Worm (Caenorhabditis elegans): ENCODE data around the gene xbx-4.
A peak's percentile ranks its signal among the peaks of the same experiment; 100 is the strongest.
"Not testable (repeated sequence)": the region's sequence is repeated elsewhere in the genome, so short reads cannot be mapped to it uniquely, and the experiment has no call there.

xbx-4 gene

ce11 chrIV:2122488-2122887, 8.1 kb downstream of the xbx-4 start, which contains the start of gene glb-7:
Gene glb-7 (plus strand): TSS chrIV:2122788.
- TF ChIP-seq ztf-11 (tag; optimal IDR thresholded peaks at IDR 0.05), result no peak
- no peak for TF ChIP-seq zip-11 (GFP tag; IDR thresholded peaks at IDR 0.05)
- no peak for TF ChIP-seq F10B5.3 (tag; optimal IDR thresholded peaks at IDR 0.05)
- TF ChIP-seq nhr-42 (GFP tag; IDR thresholded peaks at IDR 0.05), result no peak
- no peak for TF ChIP-seq pqm-1 (tag; optimal IDR thresholded peaks at IDR 0.05)
- no peak for TF ChIP-seq nhr-77 (tag; optimal IDR thresholded peaks at IDR 0.05)
- no peak for TF ChIP-seq madf-9 (GFP tag; conservative IDR thresholded peaks at IDR 0.05)
- TF ChIP-seq lin-1 (GFP tag; IDR thresholded peaks at IDR 0.05), result no peak
- TF ChIP-seq aha-1 (tag), result no peak

ce11 chrIV:2127375-2127774, 12.9 kb downstream of the xbx-4 start:
- TF ChIP-seq set-16 (GFP tag; IDR thresholded peaks at IDR 0.05), result peak; percentile 96
- no peak for TF ChIP-seq snpc-4 (tag; optimal IDR thresholded peaks at IDR 0.05)
- TF ChIP-seq madf-5 (GFP tag; IDR thresholded peaks at IDR 0.05), result 0 out of 4 replicates have a peak, but pooled peaks of 1 of the 2 experiments have one; percentile 18

ce11 chrIV:2128761-2129160, 14.3 kb downstream of the xbx-4 start, which contains the start of gene grl-20:
Gene grl-20 (minus strand): TSS chrIV:2128861.
- TF ChIP-seq unc-62 (GFP tag; optimal IDR thresholded peaks at IDR 0.05 in 1 of 2), result peak in 1 of 2 experiments; percentile 27
- TF ChIP-seq unc-62 (tag; optimal IDR thresholded peaks at IDR 0.05), result no peak
- TF ChIP-seq zfp-2 (tag; optimal IDR thresholded peaks at IDR 0.05), result no peak

- TF ChIP-seq nhr-28 (tag; optimal IDR thresholded peaks at IDR 0.05) (peak; percentile 54), snpc-1.2 (GFP tag; IDR thresholded peaks at IDR 0.05) (no peak), hmg-1.1 (GFP tag; IDR thresholded peaks at IDR 0.05) (no peak), dmd-6 (GFP tag; IDR thresholded peaks at IDR 0.05) (peak; percentile 54; the same call in 1 of the 2 replicates), hif-1 (tag; optimal IDR thresholded peaks at IDR 0.05) (no peak), nhr-41 (GFP tag; IDR thresholded peaks at IDR 0.05) (no peak), pqm-1 (tag; optimal IDR thresholded peaks at IDR 0.05) (peak; percentile 51)
Observed at ce11 chrIV:2130714-2131113, 16.3 kb downstream of the xbx-4 start, which contains the start of gene prmt-6. Gene prmt-6 (plus strand): TSS chrIV:2130965.

DNA sequence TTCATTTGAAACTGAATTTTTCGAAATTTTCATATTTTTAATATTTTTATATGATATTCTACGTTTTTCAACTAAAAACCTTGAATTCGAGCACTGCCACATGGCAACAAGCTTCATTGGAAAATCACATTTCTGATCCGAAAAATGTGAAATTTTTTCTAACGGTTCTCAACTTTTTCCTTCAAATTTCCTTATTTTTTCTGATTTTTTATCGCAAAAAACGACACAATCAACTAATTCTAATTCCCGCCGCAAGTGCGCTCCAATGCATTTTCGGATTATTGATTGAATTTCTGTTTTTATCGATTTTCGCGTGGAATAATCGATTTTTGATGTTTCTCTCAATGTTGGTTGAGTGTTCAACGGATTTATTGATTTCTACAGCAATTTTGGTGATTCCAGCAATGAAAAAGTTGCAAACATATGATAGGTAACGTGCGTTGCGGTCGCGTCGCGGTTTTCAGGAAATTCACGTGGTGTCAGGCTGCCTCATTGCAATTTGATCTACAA, 19.0 kb downstream of the xbx-4 start, which contains the start of gene C23H5.12:
C23H5.12 (plus strand) TSS at position 51 of the 510 bp plus-strand sequence.
- TF ChIP-seq ceh-28 (tag; optimal IDR thresholded peaks at IDR 0.05) (peak; percentile 82), jun-1 (tag; optimal IDR thresholded peaks at IDR 0.05) (no peak)

DNA sequence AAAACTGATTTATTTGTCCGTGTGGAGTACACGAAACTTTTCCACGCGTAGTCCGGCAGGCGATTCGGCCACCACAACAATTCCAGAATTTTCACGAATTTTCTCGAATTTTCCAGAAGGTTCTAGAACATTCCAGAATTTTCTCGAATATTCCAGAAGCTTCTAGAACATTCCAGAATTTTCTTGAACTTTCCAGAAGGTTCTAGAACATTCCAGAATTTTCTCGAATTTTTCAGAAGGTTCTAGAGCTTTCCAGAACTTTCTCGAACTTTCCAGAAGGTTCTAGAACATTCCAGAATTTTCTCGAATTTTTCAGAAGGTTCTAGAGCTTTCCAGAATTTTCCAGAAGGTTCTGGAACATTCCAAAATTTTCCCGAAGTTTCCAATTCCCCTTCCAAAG, 21.4 kb downstream of the xbx-4 start:
- 0 out of 2 replicates have a peak, but pooled peaks have one; percentile 23 for TF ChIP-seq ctbp-1 (GFP tag; IDR thresholded peaks at IDR 0.05)
- TF ChIP-seq arid-1 (GFP tag; conservative IDR thresholded peaks at IDR 0.05), result peak; percentile 40; the same call in 1 of the 2 replicates
- 0 out of 2 replicates have a peak, but pooled peaks have one; percentile 18 for TF ChIP-seq snpc-1.2 (GFP tag; IDR thresholded peaks at IDR 0.05)
- TF ChIP-seq pha-4 (GFP tag; IDR thresholded peaks at IDR 0.05), result 0 out of 2 replicates have a peak, but pooled peaks have one; percentile 16
- not testable (repeated sequence) for TF ChIP-seq pha-4 (tag; optimal IDR thresholded peaks at IDR 0.05)
- 0 out of 2 replicates have a peak, but pooled peaks have one; percentile 36 for TF ChIP-seq lin-38 (GFP tag; IDR thresholded peaks at IDR 0.05)

- TF ChIP-seq dmd-9 (GFP tag; IDR thresholded peaks at IDR 0.05), result no peak
- no peak for TF ChIP-seq ceh-28 (tag; optimal IDR thresholded peaks at IDR 0.05)
- TF ChIP-seq zag-1 (tag; optimal IDR thresholded peaks at IDR 0.05), result no peak
- TF ChIP-seq mxl-3 (GFP tag; optimal IDR thresholded peaks at IDR 0.05), result no peak
Observed at ce11 chrIV:2136607-2137006, 22.2 kb downstream of the xbx-4 start, which contains the start of gene test-1. Gene test-1 (plus strand): TSS chrIV:2136951.
